Fruit fly (Drosophila melanogaster): ENCODE measurements around the gene kuk.

kuk gene

dm6 chr3R:17080666-17081358, 768 bp downstream of the kuk start (continued):
- no peak for TF ChIP-seq CG7963 (GFP tag; IDR thresholded peaks at IDR 0.05; ENCODE audit: partially characterized antibody)
- peak; percentile 97 for TF ChIP-seq Fer1 (GFP tag; optimal IDR thresholded peaks at IDR 0.05)
- peak; percentile 81 for TF ChIP-seq schlank (tag; optimal IDR thresholded peaks at IDR 0.05)
- peak; percentile 85 for TF ChIP-seq trh (GFP tag; optimal IDR thresholded peaks at IDR 0.05)
- no peak for TF ChIP-seq gfzf (GFP tag; optimal IDR thresholded peaks at IDR 0.05)
- TF ChIP-seq dm (GFP tag; optimal IDR thresholded peaks at IDR 0.05) = peak; percentile 68
- TF ChIP-seq CG3281 (GFP tag; optimal IDR thresholded peaks at IDR 0.05) = peak; percentile 95
- TF ChIP-seq Atf6 (GFP tag; IDR thresholded peaks at IDR 0.05) = peak; percentile 93
- TF ChIP-seq CG11093 (GFP tag; IDR thresholded peaks at IDR 0.05) = peak; percentile 88
- TF ChIP-seq H15 (GFP tag; IDR thresholded peaks at IDR 0.05) = peak; percentile 89
- peak; percentile 96 for TF ChIP-seq bcd (GFP tag; optimal IDR thresholded peaks at IDR 0.05)
- peak; percentile 97 for TF ChIP-seq PHDP (tag; optimal IDR thresholded peaks at IDR 0.05)
- TF ChIP-seq CG12942 (GFP tag; optimal IDR thresholded peaks at IDR 0.05) = peak; percentile 87
- peak; percentile 90 to 94 for TF ChIP-seq dpn (GFP tag; optimal IDR thresholded peaks at IDR 0.05)
- peak; percentile 95 for TF ChIP-seq Meics (GFP tag; optimal IDR thresholded peaks at IDR 0.05)
- TF ChIP-seq CG31224 (GFP tag; IDR thresholded peaks at IDR 0.05) = peak; percentile 83
- TF ChIP-seq HmgD (GFP tag; optimal IDR thresholded peaks at IDR 0.05) = peak; percentile 9
- peak; percentile 87 for TF ChIP-seq Nf-YC (tag; optimal IDR thresholded peaks at IDR 0.05)
- TF ChIP-seq Stat92E (GFP tag; optimal IDR thresholded peaks at IDR 0.05) = peak in 1 of 3 experiments; percentile 86
- TF ChIP-seq CG11560 (tag; IDR thresholded peaks at IDR 0.05) = peak; percentile 80; the same call in 2 of the 3 replicates
- peak in 1 of 2 experiments; percentile 53 for TF ChIP-seq crp (GFP tag; optimal IDR thresholded peaks at IDR 0.05)
- TF ChIP-seq hkb (optimal IDR thresholded peaks at IDR 0.05) = no peak
- TF ChIP-seq hkb (GFP tag; IDR thresholded peaks at IDR 0.05) = peak; percentile 98
- TF ChIP-seq Ets97D (GFP tag; optimal IDR thresholded peaks at IDR 0.05) = peak; percentile 69
- TF ChIP-seq bowl (GFP tag; IDR thresholded peaks at IDR 0.05) = peak; percentile 75; the same call in 1 of the 2 replicates
- TF ChIP-seq CG5953 (GFP tag; IDR thresholded peaks at IDR 0.05) = peak; percentile 92
- peak; percentile 78 for TF ChIP-seq her (GFP tag; optimal IDR thresholded peaks at IDR 0.05)
- TF ChIP-seq CG4404 (GFP tag; IDR thresholded peaks at IDR 0.05) = peak; percentile 78
- no peak for TF ChIP-seq ato (GFP tag; IDR thresholded peaks at IDR 0.05; ENCODE audit: partially characterized antibody)
- peak; percentile 87 to 92 for TF ChIP-seq Pdp1 (GFP tag; optimal IDR thresholded peaks at IDR 0.05)
- TF ChIP-seq tup (GFP tag; optimal IDR thresholded peaks at IDR 0.05) = peak; percentile 86
- peak; percentile 94 for TF ChIP-seq CG1602 (GFP tag; optimal IDR thresholded peaks at IDR 0.05)
- no peak for TF ChIP-seq sna (GFP tag; IDR thresholded peaks at IDR 0.05; ENCODE audit: partially characterized antibody)
- TF ChIP-seq sens (GFP tag) = peak; percentile 99
- peak; percentile 82 for TF ChIP-seq wdn (GFP tag; IDR thresholded peaks at IDR 0.05)
- TF ChIP-seq CG17186 (GFP tag; optimal IDR thresholded peaks at IDR 0.05) = peak; percentile 81
- TF ChIP-seq CG15269 (tag; optimal IDR thresholded peaks at IDR 0.05) = peak; percentile 96
- TF ChIP-seq crc (GFP tag; optimal IDR thresholded peaks at IDR 0.05) = peak; percentile 79
- TF ChIP-seq CG16813 (GFP tag; IDR thresholded peaks at IDR 0.05; ENCODE audit: partially characterized antibody) = no peak
- peak; percentile 8 for TF ChIP-seq mirr (GFP tag; optimal IDR thresholded peaks at IDR 0.05)
- no peak for TF ChIP-seq inv (GFP tag; IDR thresholded peaks at IDR 0.05; ENCODE audit: partially characterized antibody)
- peak; percentile 96 for TF ChIP-seq dmrt11E (tag; optimal IDR thresholded peaks at IDR 0.05)
- TF ChIP-seq Taf1 (GFP tag; IDR thresholded peaks at IDR 0.05) = peak; percentile 82; the same call in 1 of the 2 replicates
- peak; percentile 91 for TF ChIP-seq klu (GFP tag; IDR thresholded peaks at IDR 0.05)
- TF ChIP-seq NC2β (GFP tag; optimal IDR thresholded peaks at IDR 0.05) = peak; percentile 85
- peak; percentile 97 for TF ChIP-seq CG2875 (GFP tag; optimal IDR thresholded peaks at IDR 0.05)
- TF ChIP-seq HLH4C (GFP tag; IDR thresholded peaks at IDR 0.05; ENCODE audit: partially characterized antibody) = no peak
- peak; percentile 97 for TF ChIP-seq tio (GFP tag; optimal IDR thresholded peaks at IDR 0.05)
- TF ChIP-seq NFAT (GFP tag; IDR thresholded peaks at IDR 0.05) = peak; percentile 85

All from whole organism, embryonic.